Fruit fly (Drosophila melanogaster): Measurements from ENCODE around the gene CG18628.

Gene CG18628

DNA sequence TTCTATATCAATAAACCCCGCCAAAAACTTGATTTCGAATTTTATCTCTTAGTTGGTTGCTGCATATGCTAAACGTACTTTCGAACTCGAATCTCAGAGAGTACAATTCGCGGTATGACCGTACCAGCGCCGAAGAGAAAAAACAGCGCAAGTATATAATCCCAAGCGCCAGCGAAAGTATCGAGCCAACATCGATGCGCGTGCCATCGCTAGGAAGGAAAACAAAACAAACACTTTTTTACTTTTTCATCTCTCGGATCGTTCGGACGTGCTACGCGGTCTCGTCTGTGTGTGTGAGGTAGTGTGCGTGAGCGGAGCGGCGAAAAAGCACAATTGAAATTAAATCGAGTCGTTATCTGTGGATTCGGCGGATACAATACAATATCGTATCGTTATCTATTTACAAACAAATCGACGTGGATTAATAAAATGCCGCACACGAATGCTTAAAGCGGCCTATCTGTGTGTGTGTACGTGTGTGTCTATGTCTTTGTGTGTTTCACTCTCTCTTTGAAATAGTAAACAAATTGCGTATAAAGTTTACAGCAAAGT is 25.0 kb downstream of the CG18628 start, which contains the start of gene simj (continued):
- TF ChIP-seq cwo (GFP tag; optimal IDR thresholded peaks at IDR 0.05) (no peak), CG6175 (GFP tag; IDR thresholded peaks at IDR 0.05) (no peak; the same call in 2 of the 3 replicates), gsb-n (tag; optimal IDR thresholded peaks at IDR 0.05) (peak; percentile 30), CG9609 (GFP tag; optimal IDR thresholded peaks at IDR 0.05) (no peak), Ets97D (GFP tag; optimal IDR thresholded peaks at IDR 0.05) (peak; percentile 86), CG7839 (tag; optimal IDR thresholded peaks at IDR 0.05) (peak; percentile 11), CG18476 (GFP tag; optimal IDR thresholded peaks at IDR 0.05) (no peak), CG43689 (GFP tag; IDR thresholded peaks at IDR 0.05) (no peak), CG11695 (GFP tag; IDR thresholded peaks at IDR 0.05) (no peak), tll (GFP tag; optimal IDR thresholded peaks at IDR 0.05) (no peak), CG3281 (GFP tag; optimal IDR thresholded peaks at IDR 0.05) (peak; percentile 23), CG30020 (tag; optimal IDR thresholded peaks at IDR 0.05) (peak; percentile 16), D (optimal IDR thresholded peaks at IDR 0.05) (no peak), D (GFP tag; optimal IDR thresholded peaks at IDR 0.05) (peak; percentile 58), CG4328 (GFP tag; optimal IDR thresholded peaks at IDR 0.05) (peak; percentile 28), crp (GFP tag; optimal IDR thresholded peaks at IDR 0.05) (peak in 1 of 2 experiments; percentile 63), CG7357 (GFP tag; IDR thresholded peaks at IDR 0.05) (no peak), CG7928 (GFP tag; optimal IDR thresholded peaks at IDR 0.05) (no peak), NFAT (GFP tag; IDR thresholded peaks at IDR 0.05) (peak; percentile 68; the same call in 1 of the 2 replicates), CG16815 (GFP tag; optimal IDR thresholded peaks at IDR 0.05) (no peak), Nf-YB (GFP tag; optimal IDR thresholded peaks at IDR 0.05) (peak; percentile 19), nom (GFP tag; optimal IDR thresholded peaks at IDR 0.05) (peak; percentile 72), unpg (GFP tag; optimal IDR thresholded peaks at IDR 0.05) (peak; percentile 52), Sin3A (optimal IDR thresholded peaks at IDR 0.05) (peak; percentile 10), bigmax (GFP tag; optimal IDR thresholded peaks at IDR 0.05) (peak; percentile 67), CG12942 (GFP tag; optimal IDR thresholded peaks at IDR 0.05) (no peak), sob (GFP tag; IDR thresholded peaks at IDR 0.05) (peak; percentile 77), eve (GFP tag; optimal IDR thresholded peaks at IDR 0.05) (peak in 1 of 2 experiments; percentile 76), CG10274 (GFP tag; optimal IDR thresholded peaks at IDR 0.05) (no peak), Ada2b (GFP tag; IDR thresholded peaks at IDR 0.05) (no peak), Aef1 (GFP tag; IDR thresholded peaks at IDR 0.05) (no peak), CG13424 (tag; optimal IDR thresholded peaks at IDR 0.05) (peak; percentile 47), Spps (tag; optimal IDR thresholded peaks at IDR 0.05) (peak; percentile 29), Dfd (GFP tag; optimal IDR thresholded peaks at IDR 0.05) (no peak), gcm2 (GFP tag; optimal IDR thresholded peaks at IDR 0.05) (peak; percentile 61), CG15601 (tag; optimal IDR thresholded peaks at IDR 0.05) (peak; percentile 38), CG17385 (GFP tag; optimal IDR thresholded peaks at IDR 0.05) (peak; percentile 64), CG4707 (GFP tag; optimal IDR thresholded peaks at IDR 0.05) (peak; percentile 63), zf30C (GFP tag; optimal IDR thresholded peaks at IDR 0.05) (peak; percentile 6), Optix (GFP tag; IDR thresholded peaks at IDR 0.05) (no peak), disco-r (GFP tag; optimal IDR thresholded peaks at IDR 0.05) (no peak), ssp (GFP tag; IDR thresholded peaks at IDR 0.05) (no peak), odd (GFP tag; optimal IDR thresholded peaks at IDR 0.05) (peak; percentile 42), ac (GFP tag; optimal IDR thresholded peaks at IDR 0.05) (no peak), CG8388 (GFP tag; optimal IDR thresholded peaks at IDR 0.05) (no peak), sc (optimal IDR thresholded peaks at IDR 0.05) (no peak), sc (GFP tag; optimal IDR thresholded peaks at IDR 0.05) (no peak), NC2β (GFP tag; optimal IDR thresholded peaks at IDR 0.05) (peak; percentile 52), TFAM (GFP tag; optimal IDR thresholded peaks at IDR 0.05) (no peak), Nf-YA (GFP tag; IDR thresholded peaks at IDR 0.05) (no peak), CG11723 (GFP tag; optimal IDR thresholded peaks at IDR 0.05) (peak; percentile 12)
